Fruit fly (Drosophila melanogaster) whole organism, adult: ENCODE data around the gene Ada2a.
A peak's percentile ranks its signal among the peaks of the same experiment; 100 is the strongest.

Source experiments
- CG1620 ChIP-seq: fragments of 200-800 bp; sonication (Bioruptor generic); optimal IDR thresholded peaks from 2 replicates; lab custom pipeline; 2016; ENCODE audit warnings: missing biosample characterization, missing genetic modification characterization
- CG33017 ChIP-seq: fragments of 200-800 bp; sonication (Bioruptor generic); optimal IDR thresholded peaks from 2 replicates; lab custom pipeline; 2018; ENCODE audit warnings: missing biosample characterization, mild to moderate bottlenecking, missing genetic modification characterization, moderate library complexity
- Clk ChIP-seq: fragments of 200-800 bp; sonication (Bioruptor generic); optimal IDR thresholded peaks from 2 replicates; lab custom pipeline; 2017; ENCODE audit warnings: missing biosample characterization, missing genetic modification characterization
- Crg-1 ChIP-seq: fragments of 200-800 bp; sonication (Bioruptor generic); optimal IDR thresholded peaks from 2 replicates; lab custom pipeline; 2016; ENCODE audit warnings: missing biosample characterization, missing genetic modification characterization
- Hr96 ChIP-seq: fragments of 200-800 bp; sonication (Bioruptor generic); optimal IDR thresholded peaks from 2 replicates; lab custom pipeline; 2016; ENCODE audit warnings: missing biosample characterization, missing genetic modification characterization
- Mnt ChIP-seq: fragments of 200-800 bp; sonication (Bioruptor generic); optimal IDR thresholded peaks from 2 replicates; lab custom pipeline; 2016; ENCODE audit warnings: missing biosample characterization, mild to moderate bottlenecking, missing genetic modification characterization
- bab1 ChIP-seq: fragments of 200-800 bp; sonication (Bioruptor generic); optimal IDR thresholded peaks from 3 replicates; lab custom pipeline; 2019; ENCODE audit warnings: missing biosample characterization, mild to moderate bottlenecking, missing genetic modification characterization, moderate library complexity
- cic ChIP-seq: fragments of 200-800 bp; sonication (Bioruptor generic); optimal IDR thresholded peaks from 2 replicates; lab custom pipeline; 2017; ENCODE audit warnings: missing biosample characterization, mild to moderate bottlenecking, missing genetic modification characterization, moderate library complexity
- cnc ChIP-seq, 2 experiments: fragments of >200 bp; optimal IDR thresholded peaks; 2 replicates each; lab custom pipeline; 2017
- kay ChIP-seq: fragments of 200-800 bp; sonication (Bioruptor generic); peaks from one replicate; lab custom pipeline; 2016; ENCODE audit warnings: missing biosample characterization, missing genetic modification characterization, borderline replicate concordance
- tj ChIP-seq: fragments of 200-800 bp; sonication (Bioruptor generic); optimal IDR thresholded peaks from 3 replicates; lab custom pipeline; 2017; ENCODE audit warnings: missing biosample characterization, mild to moderate bottlenecking, missing genetic modification characterization, moderate library complexity

DNA sequence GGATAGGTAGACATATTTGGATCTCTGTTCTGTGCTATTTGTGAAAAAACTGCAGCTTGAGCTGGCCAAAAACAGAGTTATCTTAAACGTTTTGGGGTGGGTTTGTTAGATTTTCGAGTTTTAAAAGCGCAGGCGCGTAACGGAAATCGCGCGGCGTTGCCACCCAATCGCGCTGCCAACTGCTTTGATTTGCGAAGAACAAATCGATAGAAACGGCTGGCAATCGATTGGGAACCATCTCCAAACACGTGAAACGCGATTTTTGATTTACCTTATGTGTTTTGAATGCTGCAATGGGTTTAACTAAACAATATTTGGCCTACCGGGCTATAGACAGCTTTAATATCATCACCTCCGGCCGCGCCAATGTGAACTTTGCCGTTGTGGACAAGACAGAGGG is 28.2 kb upstream of the Ada2a start, which contains the start of the genes CG14312 and CG8064:
- TF ChIP-seq Clk (no peak), bab1 (GFP tag; lab: Kevin White, UChicago) (peak; percentile 11), kay (GFP tag; lab: Kevin White, UChicago) (no peak), cnc (optimal IDR thresholded peaks at IDR 0.05; lab: Kevin White, UChicago) (no peak), tj (no peak), Crg-1 (no peak), cic (GFP tag; lab: Kevin White, UChicago) (no peak), CG33017 (no peak), CG1620 (no peak), Hr96 (no peak), Mnt (GFP tag; lab: Kevin White, UChicago) (peak; percentile 97)
